Worm (Caenorhabditis elegans): Measurements from ENCODE around the gene acr-3.

- no peak for TF ChIP-seq hmg-4 (GFP tag; optimal IDR thresholded peaks at IDR 0.05)
- TF ChIP-seq F13C5.2 (tag; optimal IDR thresholded peaks at IDR 0.05), result no peak
- TF ChIP-seq flt-1 (GFP tag; IDR thresholded peaks at IDR 0.05), result no peak
- TF ChIP-seq ama-1 (optimal IDR thresholded peaks at IDR 0.05), result no peak
- no peak for TF ChIP-seq tra-4 (tag; optimal IDR thresholded peaks at IDR 0.05)
- TF ChIP-seq B0310.2 (tag; optimal IDR thresholded peaks at IDR 0.05), result no peak
- no peak for TF ChIP-seq ceh-13 (GFP tag; optimal IDR thresholded peaks at IDR 0.05)
- TF ChIP-seq hmbx-1 (tag; optimal IDR thresholded peaks at IDR 0.05), result no peak
- TF ChIP-seq pes-1 (GFP tag; IDR thresholded peaks at IDR 0.05), result no peak
Observed at ce11 chrX:6739034-6740008, 30.0 kb downstream of the acr-3 start.
